Fruit fly (Drosophila melanogaster): ENCODE measurements around the gene ect.

ect gene

DNA sequence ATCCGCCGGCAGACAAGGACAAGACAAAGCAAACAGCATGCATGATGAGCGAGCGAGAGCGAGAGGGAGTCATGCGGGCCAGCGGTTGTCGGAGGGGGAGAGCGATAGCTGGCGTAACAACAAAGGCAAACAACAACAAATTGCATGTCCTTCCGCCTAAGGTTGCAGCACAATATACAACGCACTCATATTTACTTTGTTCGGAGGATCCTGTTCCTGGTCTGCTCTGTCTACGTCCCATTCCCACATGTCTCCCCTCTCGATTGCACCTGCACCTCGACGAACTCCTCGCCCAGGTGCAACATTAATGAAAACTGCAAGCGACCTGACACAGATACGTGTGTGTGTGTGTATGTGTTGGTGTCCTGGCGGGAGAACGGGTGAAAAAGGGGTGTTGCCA lies 12.5 kb downstream of the ect start:
- TF ChIP-seq CG9727 (GFP tag; optimal IDR thresholded peaks at IDR 0.05), result no peak
- TF ChIP-seq CG8478 (optimal IDR thresholded peaks at IDR 0.05), result peak; percentile 65
- TF ChIP-seq CG1832 (GFP tag; optimal IDR thresholded peaks at IDR 0.05), result peak; percentile 41
- peak; percentile 4; the same call in 1 of the 2 replicates for TF ChIP-seq ssp (GFP tag; IDR thresholded peaks at IDR 0.05)
- TF ChIP-seq D (optimal IDR thresholded peaks at IDR 0.05), result peak; percentile 74
- TF ChIP-seq D (GFP tag; optimal IDR thresholded peaks at IDR 0.05), result no peak

dm6 chr3L:10186893-10187292 lies 14.7 kb downstream of the ect start:
- peak; percentile 31 to 43 for TF ChIP-seq Trl (optimal IDR thresholded peaks at IDR 0.05)
- no peak for TF ChIP-seq Trl (GFP tag; optimal IDR thresholded peaks at IDR 0.05)
- peak; percentile 85 for TF ChIP-seq CG3163 (GFP tag; optimal IDR thresholded peaks at IDR 0.05)
- TF ChIP-seq abd-A (tag; optimal IDR thresholded peaks at IDR 0.05), result peak; percentile 77
- TF ChIP-seq ewg (GFP tag; optimal IDR thresholded peaks at IDR 0.05), result peak; percentile 5
- peak; percentile 45 for TF ChIP-seq Ets65A (GFP tag)
- TF ChIP-seq Mad (GFP tag; optimal IDR thresholded peaks at IDR 0.05), result no peak
- TF ChIP-seq jumu (GFP tag; optimal IDR thresholded peaks at IDR 0.05), result no peak
- peak; percentile 73 for TF ChIP-seq Deaf1 (tag; optimal IDR thresholded peaks at IDR 0.05)
- no peak for TF ChIP-seq CG15601 (tag; optimal IDR thresholded peaks at IDR 0.05)
- TF ChIP-seq sr (GFP tag; IDR thresholded peaks at IDR 0.05), result no peak

dm6 chr3L:10185924-10186323 lies 15.7 kb downstream of the ect start, which contains the start of gene dpr10:
Gene dpr10, minus strand, starts transcription at chr3L:10186108.
- no peak; the same call in 1 of the 2 replicates for TF ChIP-seq amos (GFP tag; IDR thresholded peaks at IDR 0.05; ENCODE audit: partially characterized antibody)
- TF ChIP-seq Hmx (GFP tag; optimal IDR thresholded peaks at IDR 0.05), result no peak
- no peak for TF ChIP-seq CG43689 (GFP tag; IDR thresholded peaks at IDR 0.05)
- peak in 1 of 2 experiments; percentile 18 for TF ChIP-seq Hr51 (GFP tag; optimal IDR thresholded peaks at IDR 0.05)
- no peak for TF ChIP-seq gcm (GFP tag; optimal IDR thresholded peaks at IDR 0.05)
- no peak for TF ChIP-seq CG7556 (GFP tag; optimal IDR thresholded peaks at IDR 0.05)
- no peak for TF ChIP-seq CG6175 (GFP tag; IDR thresholded peaks at IDR 0.05)
- peak; percentile 88 for TF ChIP-seq Ets65A (GFP tag)
- TF ChIP-seq hkb (optimal IDR thresholded peaks at IDR 0.05), result no peak
- 0 out of 2 replicates have a peak, but pooled peaks have one; percentile 17 for TF ChIP-seq hkb (GFP tag; IDR thresholded peaks at IDR 0.05)
- TF ChIP-seq so (GFP tag; IDR thresholded peaks at IDR 0.05), result 0 out of 3 replicates have a peak, but pooled peaks have one; percentile 33
- TF ChIP-seq D19A (tag; optimal IDR thresholded peaks at IDR 0.05), result no peak
- TF ChIP-seq crc (GFP tag; optimal IDR thresholded peaks at IDR 0.05), result no peak
- no peak for TF ChIP-seq MBD-R2 (GFP tag; IDR thresholded peaks at IDR 0.05)
- TF ChIP-seq HLH3B (GFP tag; IDR thresholded peaks at IDR 0.05), result no peak
- no peak for TF ChIP-seq shn (GFP tag; optimal IDR thresholded peaks at IDR 0.05)
- no peak for TF ChIP-seq CG9817 (tag; optimal IDR thresholded peaks at IDR 0.05)
- 0 out of 4 replicates have a peak, but pooled peaks have one; percentile 13 for TF ChIP-seq Dll (GFP tag; IDR thresholded peaks at IDR 0.05; ENCODE audit: partially characterized antibody)
- TF ChIP-seq CG6765 (GFP tag; optimal IDR thresholded peaks at IDR 0.05), result peak; percentile 16
- TF ChIP-seq CG4424 (GFP tag; optimal IDR thresholded peaks at IDR 0.05), result no peak
- TF ChIP-seq Abd-B (GFP tag; optimal IDR thresholded peaks at IDR 0.05), result no peak
- TF ChIP-seq Drgx (GFP tag; IDR thresholded peaks at IDR 0.05), result no peak
- TF ChIP-seq mld (GFP tag; IDR thresholded peaks at IDR 0.05; ENCODE audit: partially characterized antibody), result no peak
- no peak for TF ChIP-seq Spps (tag; optimal IDR thresholded peaks at IDR 0.05)
- TF ChIP-seq CG17802 (tag; optimal IDR thresholded peaks at IDR 0.05), result no peak
- TF ChIP-seq crp (GFP tag; optimal IDR thresholded peaks at IDR 0.05), result no peak
- peak; percentile 89 for TF ChIP-seq abd-A (tag; optimal IDR thresholded peaks at IDR 0.05)
- TF ChIP-seq CG12769 (tag; optimal IDR thresholded peaks at IDR 0.05), result peak; percentile 86
- no peak for TF ChIP-seq Doc2 (GFP tag; IDR thresholded peaks at IDR 0.05)
- no peak for TF ChIP-seq sens-2 (GFP tag; IDR thresholded peaks at IDR 0.05)
- no peak for TF ChIP-seq CG16815 (GFP tag; optimal IDR thresholded peaks at IDR 0.05)
- TF ChIP-seq pfk (GFP tag; optimal IDR thresholded peaks at IDR 0.05), result no peak
- TF ChIP-seq row (GFP tag; IDR thresholded peaks at IDR 0.05), result no peak
- TF ChIP-seq Ptx1 (GFP tag; IDR thresholded peaks at IDR 0.05), result no peak
- no peak for TF ChIP-seq gro (GFP tag; optimal IDR thresholded peaks at IDR 0.05)
